Worm (Caenorhabditis elegans): Measurements from ENCODE around the gene C07G3.15.

Gene C07G3.15

DNA sequence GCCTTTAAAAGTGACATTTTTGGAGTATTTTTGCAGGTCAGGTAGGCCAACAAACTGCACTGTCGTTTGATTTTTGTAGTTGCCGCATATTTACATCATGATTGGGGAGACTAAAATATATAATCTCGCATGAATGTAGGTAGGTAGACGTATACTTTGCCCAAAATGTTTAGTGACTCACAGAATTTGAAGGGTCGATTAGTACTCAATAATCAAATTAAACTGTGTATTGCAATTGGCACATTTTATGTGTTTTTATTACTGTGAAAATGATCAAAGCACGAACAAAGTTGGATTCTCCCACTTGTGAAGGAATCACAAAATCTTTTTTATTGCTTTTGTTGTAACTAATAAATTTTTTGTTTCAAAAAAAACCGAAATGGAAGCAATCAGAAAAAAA is at the start of gene C07G3.15:
C07G3.15 (minus strand) TSS at position 101 of the 400 bp plus-strand sequence.
- TF ChIP-seq nhr-41 (GFP tag; IDR thresholded peaks at IDR 0.05) = no peak
- no peak for TF ChIP-seq saeg-2 (GFP tag; IDR thresholded peaks at IDR 0.05)
- TF ChIP-seq zip-11 (GFP tag; IDR thresholded peaks at IDR 0.05) = no peak
- TF ChIP-seq F44E2.7 (GFP tag; IDR thresholded peaks at IDR 0.05) = no peak
- no peak for TF ChIP-seq sdz-12 (GFP tag; optimal IDR thresholded peaks at IDR 0.05)
- TF ChIP-seq hmg-1.1 (GFP tag; IDR thresholded peaks at IDR 0.05) = no peak
- no peak for TF ChIP-seq nhr-237 (tag; optimal IDR thresholded peaks at IDR 0.05)
- no peak for TF ChIP-seq snpc-4 (tag; optimal IDR thresholded peaks at IDR 0.05)
- no peak for TF ChIP-seq zag-1 (tag; optimal IDR thresholded peaks at IDR 0.05)
- TF ChIP-seq Y75B8A.6 (GFP tag; IDR thresholded peaks at IDR 0.05) = no peak
- no peak for TF ChIP-seq D1046.2 (GFP tag; IDR thresholded peaks at IDR 0.05)
- TF ChIP-seq madf-9 (GFP tag; conservative IDR thresholded peaks at IDR 0.05) = no peak
- TF ChIP-seq spr-1 (tag; optimal IDR thresholded peaks at IDR 0.05) = no peak
- TF ChIP-seq ctbp-1 (GFP tag; IDR thresholded peaks at IDR 0.05) = no peak
- no peak for TF ChIP-seq zfp-3 (GFP tag; conservative IDR thresholded peaks at IDR 0.05)
- TF ChIP-seq daf-16 (GFP tag; optimal IDR thresholded peaks at IDR 0.05) = no peak
- no peak for TF ChIP-seq daf-16 (tag; optimal IDR thresholded peaks at IDR 0.05)
- no peak for TF ChIP-seq dpl-1 (GFP tag; optimal IDR thresholded peaks at IDR 0.05)
- TF ChIP-seq pha-4 (GFP tag; IDR thresholded peaks at IDR 0.05) = no peak
- TF ChIP-seq pha-4 (tag; optimal IDR thresholded peaks at IDR 0.05) = no peak
- TF ChIP-seq mxl-3 (GFP tag; optimal IDR thresholded peaks at IDR 0.05) = no peak

ce11 chrV:3546517-3546916 is 49.7 kb upstream of the C07G3.15 start, which contains the start of gene srbc-68:
Gene srbc-68, minus strand, starts transcription at chrV:3546617.
- TF ChIP-seq fkh-10 (GFP tag; optimal IDR thresholded peaks at IDR 0.05) = no peak

ce11 chrV:3543344-3543743 is 46.6 kb upstream of the C07G3.15 start, which contains the start of gene nhr-222:
Gene nhr-222, minus strand, starts transcription at chrV:3543444.
- no peak for TF ChIP-seq aha-1 (tag)
- TF ChIP-seq tra-1 (GFP tag; IDR thresholded peaks at IDR 0.05) = no peak
- no peak for TF ChIP-seq T20F7.1 (GFP tag; optimal IDR thresholded peaks at IDR 0.05)
- TF ChIP-seq lin-39 (tag; optimal IDR thresholded peaks at IDR 0.05) = no peak
- no peak for TF ChIP-seq unc-39 (tag; optimal IDR thresholded peaks at IDR 0.05)
- TF ChIP-seq spr-3 (GFP tag; optimal IDR thresholded peaks at IDR 0.05) = no peak
- TF ChIP-seq nhr-41 (GFP tag; IDR thresholded peaks at IDR 0.05) = no peak
- TF ChIP-seq lim-7 (GFP tag; IDR thresholded peaks at IDR 0.05) = no peak
- TF ChIP-seq ceh-28 (tag; optimal IDR thresholded peaks at IDR 0.05) = no peak
- no peak for TF ChIP-seq lin-38 (GFP tag; IDR thresholded peaks at IDR 0.05)
- TF ChIP-seq php-3 (GFP tag; IDR thresholded peaks at IDR 0.05) = no peak
- TF ChIP-seq attf-4 (tag; optimal IDR thresholded peaks at IDR 0.05) = no peak
- TF ChIP-seq F26F4.8 (GFP tag; conservative IDR thresholded peaks at IDR 0.05) = no peak
- no peak for TF ChIP-seq lin-13 (GFP tag; optimal IDR thresholded peaks at IDR 0.05)
- TF ChIP-seq dmd-9 (GFP tag; IDR thresholded peaks at IDR 0.05) = no peak
- TF ChIP-seq mes-2 (tag; optimal IDR thresholded peaks at IDR 0.05; ENCODE audit: poor library complexity, severe bottlenecking) = no peak

- TF ChIP-seq lir-3 (tag; optimal IDR thresholded peaks at IDR 0.05) (no peak), ama-1 (optimal IDR thresholded peaks at IDR 0.05) (no peak), aly-2 (tag; optimal IDR thresholded peaks at IDR 0.05) (no peak), aha-1 (tag) (peak; percentile 29), zfp-2 (tag; optimal IDR thresholded peaks at IDR 0.05) (no peak), nhr-111 (GFP tag; optimal IDR thresholded peaks at IDR 0.05) (no peak)
These were observed 44.3 kb upstream of the C07G3.15 start, which contains the start of gene srbc-67 for ce11 chrV:3541117-3541516. Gene srbc-67, minus strand, starts transcription at chrV:3541217.
